Fruit fly (Drosophila melanogaster): ENCODE results near the gene GAPcenA.

Gene GAPcenA

dm6 chr3L:8395630-8396168 is 49.3 kb downstream of the GAPcenA start, which contains the start of gene CG7120 (continued):
- TF ChIP-seq eg (GFP tag; IDR thresholded peaks at IDR 0.05) (peak; percentile 43; the same call in 1 of the 3 replicates), Eip75B (GFP tag; optimal IDR thresholded peaks at IDR 0.05) (peak; percentile 16), CG1621 (tag; optimal IDR thresholded peaks at IDR 0.05) (no peak), Sox102F (GFP tag; optimal IDR thresholded peaks at IDR 0.05) (no peak), CG11294 (GFP tag; IDR thresholded peaks at IDR 0.05) (no peak), CG32006 (GFP tag; optimal IDR thresholded peaks at IDR 0.05) (peak; percentile 66), CG4318 (GFP tag; optimal IDR thresholded peaks at IDR 0.05) (no peak), Smox (GFP tag; optimal IDR thresholded peaks at IDR 0.05) (peak; percentile 41)

- TF ChIP-seq Met (GFP tag; optimal IDR thresholded peaks at IDR 0.05) (no peak), CG31627 (GFP tag; optimal IDR thresholded peaks at IDR 0.05) (no peak), CG11294 (GFP tag; IDR thresholded peaks at IDR 0.05) (no peak), topi (GFP tag; optimal IDR thresholded peaks at IDR 0.05) (no peak), Eip78C (GFP tag) (no peak), Smox (GFP tag; optimal IDR thresholded peaks at IDR 0.05) (no peak), Blimp-1 (GFP tag; optimal IDR thresholded peaks at IDR 0.05) (no peak), svp (GFP tag) (no peak), CG8319 (GFP tag; optimal IDR thresholded peaks at IDR 0.05) (no peak), CG10669 (GFP tag; optimal IDR thresholded peaks at IDR 0.05) (no peak), CG6163 (GFP tag; IDR thresholded peaks at IDR 0.05) (no peak), CG32006 (GFP tag; optimal IDR thresholded peaks at IDR 0.05) (no peak), CG10631 (GFP tag; optimal IDR thresholded peaks at IDR 0.05) (no peak), Hr39 (GFP tag; optimal IDR thresholded peaks at IDR 0.05) (no peak), CG11902 (GFP tag; optimal IDR thresholded peaks at IDR 0.05) (no peak), CG6792 (GFP tag; optimal IDR thresholded peaks at IDR 0.05) (no peak), Hr4 (GFP tag; optimal IDR thresholded peaks at IDR 0.05) (no peak), Eip93F (GFP tag; optimal IDR thresholded peaks at IDR 0.05) (no peak)
These were observed 49.8 kb downstream of the GAPcenA start for dm6 chr3L:8396187-8396586.

dm6 chr3L:8398763-8399445 is 52.5 kb downstream of the GAPcenA start:
- peak; percentile 84 for TF ChIP-seq CG6163 (GFP tag; IDR thresholded peaks at IDR 0.05)
- TF ChIP-seq CG8319 (GFP tag; optimal IDR thresholded peaks at IDR 0.05): peak; percentile 74
- TF ChIP-seq CG4318 (GFP tag; optimal IDR thresholded peaks at IDR 0.05): no peak
- TF ChIP-seq fd59A (GFP tag; optimal IDR thresholded peaks at IDR 0.05): peak; percentile 49
- peak; percentile 71 for TF ChIP-seq CG11762 (GFP tag; optimal IDR thresholded peaks at IDR 0.05; ENCODE audit: insufficient read depth)
- peak; percentile 28 for TF ChIP-seq Eip93F (GFP tag; optimal IDR thresholded peaks at IDR 0.05)
- TF ChIP-seq CG8119 (GFP tag; IDR thresholded peaks at IDR 0.05): peak; percentile 74; the same call in 2 of the 3 replicates
- TF ChIP-seq svp (GFP tag): no peak
- no peak for TF ChIP-seq acj6 (GFP tag; optimal IDR thresholded peaks at IDR 0.05)
- no peak for TF ChIP-seq Hr4 (GFP tag; optimal IDR thresholded peaks at IDR 0.05)
- TF ChIP-seq CG6792 (GFP tag; optimal IDR thresholded peaks at IDR 0.05): peak; percentile 63
- peak; percentile 82 for TF ChIP-seq CG11902 (GFP tag; optimal IDR thresholded peaks at IDR 0.05)
- peak; percentile 70 for TF ChIP-seq Sox15 (GFP tag; optimal IDR thresholded peaks at IDR 0.05)
- peak; percentile 60 for TF ChIP-seq CG6854 (GFP tag; optimal IDR thresholded peaks at IDR 0.05)
- peak; percentile 68 for TF ChIP-seq Blimp-1 (GFP tag; optimal IDR thresholded peaks at IDR 0.05)
- no peak for TF ChIP-seq cyc (GFP tag; optimal IDR thresholded peaks at IDR 0.05)
- peak in 1 of 2 experiments; percentile 72 for TF ChIP-seq salr (GFP tag; optimal IDR thresholded peaks at IDR 0.05)
- peak; percentile 77 for TF ChIP-seq CG34406 (GFP tag; optimal IDR thresholded peaks at IDR 0.05)
- TF ChIP-seq Ets96B (tag; optimal IDR thresholded peaks at IDR 0.05): no peak
- TF ChIP-seq CG1621 (tag; optimal IDR thresholded peaks at IDR 0.05): peak; percentile 66
- TF ChIP-seq CG31627 (GFP tag; optimal IDR thresholded peaks at IDR 0.05): peak; percentile 90
- peak; percentile 20 for TF ChIP-seq CG9139 (GFP tag; optimal IDR thresholded peaks at IDR 0.05)
- TF ChIP-seq Sox14 (GFP tag; optimal IDR thresholded peaks at IDR 0.05): no peak
- TF ChIP-seq Eip75B (GFP tag; optimal IDR thresholded peaks at IDR 0.05): no peak
- TF ChIP-seq eg (GFP tag; IDR thresholded peaks at IDR 0.05): peak; percentile 88
- TF ChIP-seq CG3032 (tag; optimal IDR thresholded peaks at IDR 0.05): peak; percentile 80
- TF ChIP-seq CG11294 (GFP tag; IDR thresholded peaks at IDR 0.05): peak; percentile 65
- peak; percentile 60; the same call in 1 of the 2 replicates for TF ChIP-seq Gug (GFP tag; IDR thresholded peaks at IDR 0.05)
- peak; percentile 85 for TF ChIP-seq Sox102F (GFP tag; optimal IDR thresholded peaks at IDR 0.05)
- TF ChIP-seq CG15336 (GFP tag; IDR thresholded peaks at IDR 0.05): peak; percentile 83
- peak; percentile 90 for TF ChIP-seq Hr39 (GFP tag; optimal IDR thresholded peaks at IDR 0.05)
- peak; percentile 84 for TF ChIP-seq esn (GFP tag; optimal IDR thresholded peaks at IDR 0.05)
- TF ChIP-seq Met (GFP tag; optimal IDR thresholded peaks at IDR 0.05): no peak
